Fruit fly (Drosophila melanogaster) whole organism, embryonic: ENCODE measurements around the gene CG14383.
A peak's percentile ranks its signal among the peaks of the same experiment; 100 is the strongest.

Source experiments
- Adf1 ChIP-seq: fragments of 200-800 bp; sonication (Bioruptor generic); IDR thresholded peaks from 2 replicates; pipeline ENCODE4 v1.3.6; 2022; ENCODE audit warnings: missing biosample characterization, missing genetic modification characterization
- CG10274 ChIP-seq: fragments of 200-800 bp; sonication (Bioruptor generic); optimal IDR thresholded peaks from 3 replicates; lab custom pipeline; 2017; ENCODE audit warnings: missing biosample characterization, mild to moderate bottlenecking, missing genetic modification characterization
- CG10462 ChIP-seq: fragments of 200-800 bp; sonication (Bioruptor generic); optimal IDR thresholded peaks from 2 replicates; lab custom pipeline; 2016; ENCODE audit warnings: missing biosample characterization, missing genetic modification characterization
- CG12659 ChIP-seq: fragments of 200-800 bp; sonication (Bioruptor generic); optimal IDR thresholded peaks from 3 replicates; lab custom pipeline; 2017; ENCODE audit warnings: mild to moderate bottlenecking, missing biosample characterization, missing genetic modification reagents, missing genetic modification characterization
- CG15696 ChIP-seq: fragments of 200-800 bp; sonication (Bioruptor generic); optimal IDR thresholded peaks from 2 replicates; lab custom pipeline; 2019; ENCODE audit warnings: missing biosample characterization, mild to moderate bottlenecking, missing genetic modification characterization, moderate library complexity
- CG1603 ChIP-seq: fragments of 200-800 bp; sonication (Bioruptor generic); optimal IDR thresholded peaks from 2 replicates; lab custom pipeline; 2019; ENCODE audit warnings: missing biosample characterization, mild to moderate bottlenecking, missing genetic modification characterization, moderate library complexity
- CG16863 ChIP-seq: fragments of 200-800 bp; sonication (Bioruptor generic); optimal IDR thresholded peaks from 3 replicates; lab custom pipeline; 2016; ENCODE audit warnings: missing biosample characterization, missing genetic modification characterization
- CG17328 ChIP-seq: fragments of 200-800 bp; sonication (Bioruptor generic); IDR thresholded peaks from 2 replicates; pipeline ENCODE4 v1.3.6; 2022; ENCODE audit warnings: missing biosample characterization, missing genetic modification characterization
- CG17361 ChIP-seq: fragments of 200-800 bp; sonication (Bioruptor generic); IDR thresholded peaks from 3 replicates; pipeline ENCODE4 v1.3.6; 2022; ENCODE audit warnings: missing biosample characterization, missing genetic modification characterization
- CG17802 ChIP-seq: fragments of 200-800 bp; sonication (Bioruptor generic); optimal IDR thresholded peaks from 2 replicates; lab custom pipeline; 2018; ENCODE audit warnings: missing biosample characterization, mild to moderate bottlenecking, missing genetic modification characterization, moderate library complexity
- CG2202 ChIP-seq: fragments of 200-800 bp; sonication (Bioruptor generic); optimal IDR thresholded peaks from 2 replicates; lab custom pipeline; 2018; ENCODE audit warnings: missing biosample characterization, mild to moderate bottlenecking, missing genetic modification characterization
- CG2875 ChIP-seq: fragments of 200-800 bp; sonication (Bioruptor generic); optimal IDR thresholded peaks from 2 replicates; lab custom pipeline; 2017; ENCODE audit warnings: missing biosample characterization, mild to moderate bottlenecking, missing genetic modification characterization, missing genetic modification reagents
- CG2889 ChIP-seq: fragments of 200-800 bp; sonication (Bioruptor generic); IDR thresholded peaks from 3 replicates; pipeline ENCODE4 v1.3.6; 2022; ENCODE audit warnings: missing biosample characterization, missing genetic modification characterization
- CG32772 ChIP-seq: fragments of 200-800 bp; sonication (Bioruptor generic); IDR thresholded peaks from 2 replicates; pipeline ENCODE4 v1.3.6; 2022; ENCODE audit warnings: missing biosample characterization, missing genetic modification characterization
- CG4424 ChIP-seq: fragments of 200-800 bp; sonication (Bioruptor generic); optimal IDR thresholded peaks from 3 replicates; lab custom pipeline; 2016; ENCODE audit warnings: missing biosample characterization, missing genetic modification characterization
- CG5953 ChIP-seq: fragments of 200-800 bp; sonication (Bioruptor generic); IDR thresholded peaks from 2 replicates; pipeline ENCODE4 v1.3.6; 2022; ENCODE audit warnings: missing biosample characterization, missing genetic modification characterization
- CG6254 ChIP-seq: fragments of 200-800 bp; sonication (Bioruptor generic); optimal IDR thresholded peaks from 3 replicates; lab custom pipeline; 2017; ENCODE audit warnings: mild to moderate bottlenecking, missing biosample characterization, missing genetic modification reagents, missing genetic modification characterization
- CG6854 ChIP-seq: fragments of 200-800 bp; sonication (Bioruptor generic); optimal IDR thresholded peaks from 3 replicates; lab custom pipeline; 2017; ENCODE audit warnings: missing biosample characterization, mild to moderate bottlenecking, missing genetic modification characterization
- CG7987 ChIP-seq: fragments of 200-800 bp; sonication (Bioruptor generic); optimal IDR thresholded peaks from 2 replicates; lab custom pipeline; 2018; ENCODE audit warnings: missing biosample characterization, mild to moderate bottlenecking, missing genetic modification characterization, moderate library complexity
- CG8765 ChIP-seq: fragments of 200-800 bp; sonication (Bioruptor generic); IDR thresholded peaks from 2 replicates; pipeline ENCODE4 v1.3.6; 2022; ENCODE audit warnings: missing biosample characterization, missing genetic modification characterization
- CG9437 ChIP-seq: fragments of 200-800 bp; sonication (Bioruptor generic); optimal IDR thresholded peaks from 2 replicates; lab custom pipeline; 2018; ENCODE audit warnings: missing biosample characterization, mild to moderate bottlenecking, missing genetic modification characterization
- CG9727 ChIP-seq: fragments of 200-800 bp; sonication (Bioruptor generic); optimal IDR thresholded peaks from 3 replicates; lab custom pipeline; 2017; ENCODE audit warnings: missing biosample characterization, mild to moderate bottlenecking, missing genetic modification characterization
- Camta ChIP-seq: fragments of 200-800 bp; sonication (Bioruptor generic); optimal IDR thresholded peaks from 2 replicates; lab custom pipeline; 2016; ENCODE audit warnings: missing biosample characterization, missing genetic modification characterization
- Doc3 ChIP-seq: fragments of 200-800 bp; sonication (Bioruptor generic); IDR thresholded peaks from 3 replicates; pipeline ENCODE4 v1.3.6; 2022; ENCODE audit warnings: missing biosample characterization, missing genetic modification characterization; ENCODE audit not compliant: partially characterized antibody
- E2f1 ChIP-seq: fragments of 200-800 bp; sonication (Bioruptor generic); IDR thresholded peaks from 2 replicates; pipeline ENCODE4 v1.3.6; 2022; ENCODE audit warnings: missing biosample characterization, missing genetic modification characterization
- Ets65A ChIP-seq: fragments of 200-800 bp; sonication (Bioruptor generic); peaks from one replicate; lab custom pipeline; 2016; ENCODE audit warnings: missing biosample characterization, missing genetic modification characterization
- Ets97D ChIP-seq: fragments of 200-800 bp; sonication (Bioruptor generic); optimal IDR thresholded peaks from 3 replicates; lab custom pipeline; 2016; ENCODE audit warnings: missing biosample characterization, missing genetic modification characterization
- Hmr ChIP-seq: fragments of 200-800 bp; sonication (Bioruptor generic); optimal IDR thresholded peaks from 3 replicates; lab custom pipeline; 2017; ENCODE audit warnings: mild to moderate bottlenecking, missing biosample characterization, missing genetic modification reagents, missing genetic modification characterization
- MBD-R2 ChIP-seq: fragments of 200-800 bp; sonication (Bioruptor generic); IDR thresholded peaks from 2 replicates; pipeline ENCODE4 v1.3.6; 2022; ENCODE audit warnings: missing biosample characterization, missing genetic modification characterization
- MESR4 ChIP-seq: fragments of 200-800 bp; sonication (Bioruptor generic); optimal IDR thresholded peaks from 2 replicates; lab custom pipeline; 2018; ENCODE audit warnings: missing biosample characterization, mild to moderate bottlenecking, missing genetic modification characterization, moderate library complexity
- Rfx ChIP-seq: fragments of 200-800 bp; sonication (Bioruptor generic); IDR thresholded peaks from 2 replicates; pipeline ENCODE4 v1.3.6; 2022; ENCODE audit warnings: missing biosample characterization, missing genetic modification characterization
- TFAM ChIP-seq: fragments of 200-800 bp; sonication (Bioruptor generic); optimal IDR thresholded peaks from 2 replicates; lab custom pipeline; 2017; ENCODE audit warnings: missing biosample characterization, missing genetic modification characterization, inconsistent platforms
- al ChIP-seq: fragments of 200-800 bp; sonication (Bioruptor generic); IDR thresholded peaks from 2 replicates; pipeline ENCODE4 v1.3.6; 2022; ENCODE audit warnings: missing biosample characterization, missing genetic modification characterization
- ap ChIP-seq: fragments of 200-800 bp; sonication (Bioruptor generic); IDR thresholded peaks from 2 replicates; pipeline ENCODE4 v1.3.6; 2022; ENCODE audit warnings: missing biosample characterization, missing genetic modification characterization
- caup ChIP-seq: fragments of 200-800 bp; sonication (Bioruptor generic); optimal IDR thresholded peaks from 3 replicates; lab custom pipeline; 2017; ENCODE audit warnings: missing biosample characterization, mild to moderate bottlenecking, missing genetic modification characterization, moderate library complexity; ENCODE audit not compliant: severe bottlenecking
- cg ChIP-seq: fragments of 200-800 bp; sonication (Bioruptor generic); optimal IDR thresholded peaks from 3 replicates; lab custom pipeline; 2019; ENCODE audit warnings: missing biosample characterization, mild to moderate bottlenecking, missing genetic modification characterization, moderate library complexity
- chif ChIP-seq, 2 experiments: fragments of 200-800 bp; sonication (Bioruptor generic); optimal IDR thresholded peaks; 3 replicates each; lab custom pipeline; 2016; ENCODE audit warnings: missing biosample characterization in 2 of 2, missing genetic modification characterization in 2 of 2
- dmrt99B ChIP-seq: fragments of 200-800 bp; sonication (Bioruptor generic); optimal IDR thresholded peaks from 2 replicates; lab custom pipeline; 2018; ENCODE audit warnings: missing biosample characterization, mild to moderate bottlenecking, missing genetic modification characterization, moderate library complexity
- dysf ChIP-seq: fragments of 200-800 bp; sonication (Bioruptor generic); IDR thresholded peaks from 3 replicates; pipeline ENCODE4 v1.3.6; 2022; ENCODE audit warnings: missing biosample characterization, missing genetic modification characterization
- gfzf ChIP-seq: fragments of 200-800 bp; sonication (Bioruptor generic); optimal IDR thresholded peaks from 2 replicates; lab custom pipeline; 2016; ENCODE audit warnings: missing biosample characterization, mild to moderate bottlenecking, missing genetic modification characterization, moderate library complexity
- pros ChIP-seq: fragments of 200-800 bp; sonication (Bioruptor generic); optimal IDR thresholded peaks from 3 replicates; lab custom pipeline; 2019; ENCODE audit warnings: missing biosample characterization, mild to moderate bottlenecking, missing genetic modification characterization, moderate library complexity
- psq ChIP-seq: fragments of 200-800 bp; sonication (Bioruptor generic); optimal IDR thresholded peaks from 2 replicates; lab custom pipeline; 2017; ENCODE audit warnings: missing biosample characterization, missing genetic modification characterization
- schlank ChIP-seq: fragments of 200-800 bp; sonication (Bioruptor generic); optimal IDR thresholded peaks from 2 replicates; lab custom pipeline; 2018; ENCODE audit warnings: missing biosample characterization, mild to moderate bottlenecking, missing genetic modification characterization
- sd ChIP-seq: fragments of 200-800 bp; sonication (Bioruptor generic); optimal IDR thresholded peaks from 3 replicates; lab custom pipeline; 2018; ENCODE audit warnings: missing biosample characterization, mild to moderate bottlenecking, missing genetic modification characterization, moderate library complexity
- slou ChIP-seq: fragments of 200-800 bp; sonication (Bioruptor generic); optimal IDR thresholded peaks from 3 replicates; lab custom pipeline; 2016; ENCODE audit warnings: missing biosample characterization, missing genetic modification characterization
- sna ChIP-seq: fragments of 200-800 bp; sonication (Bioruptor generic); IDR thresholded peaks from 2 replicates; pipeline ENCODE4 v1.3.6; 2022; ENCODE audit warnings: missing biosample characterization, missing genetic modification characterization; ENCODE audit not compliant: partially characterized antibody
- so ChIP-seq: fragments of 200-800 bp; sonication (Bioruptor generic); IDR thresholded peaks from 3 replicates; pipeline ENCODE4 v1.3.6; 2022; ENCODE audit warnings: missing biosample characterization, missing genetic modification characterization
- toy ChIP-seq: fragments of 200-800 bp; sonication (Bioruptor generic); IDR thresholded peaks from 2 replicates; pipeline ENCODE4 v1.3.6; 2022; ENCODE audit warnings: missing biosample characterization, missing genetic modification characterization
- wdn ChIP-seq: fragments of 200-800 bp; sonication (Bioruptor generic); IDR thresholded peaks from 2 replicates; pipeline ENCODE4 v1.3.6; 2022; ENCODE audit warnings: missing biosample characterization, missing genetic modification characterization

The CG14383 gene

DNA sequence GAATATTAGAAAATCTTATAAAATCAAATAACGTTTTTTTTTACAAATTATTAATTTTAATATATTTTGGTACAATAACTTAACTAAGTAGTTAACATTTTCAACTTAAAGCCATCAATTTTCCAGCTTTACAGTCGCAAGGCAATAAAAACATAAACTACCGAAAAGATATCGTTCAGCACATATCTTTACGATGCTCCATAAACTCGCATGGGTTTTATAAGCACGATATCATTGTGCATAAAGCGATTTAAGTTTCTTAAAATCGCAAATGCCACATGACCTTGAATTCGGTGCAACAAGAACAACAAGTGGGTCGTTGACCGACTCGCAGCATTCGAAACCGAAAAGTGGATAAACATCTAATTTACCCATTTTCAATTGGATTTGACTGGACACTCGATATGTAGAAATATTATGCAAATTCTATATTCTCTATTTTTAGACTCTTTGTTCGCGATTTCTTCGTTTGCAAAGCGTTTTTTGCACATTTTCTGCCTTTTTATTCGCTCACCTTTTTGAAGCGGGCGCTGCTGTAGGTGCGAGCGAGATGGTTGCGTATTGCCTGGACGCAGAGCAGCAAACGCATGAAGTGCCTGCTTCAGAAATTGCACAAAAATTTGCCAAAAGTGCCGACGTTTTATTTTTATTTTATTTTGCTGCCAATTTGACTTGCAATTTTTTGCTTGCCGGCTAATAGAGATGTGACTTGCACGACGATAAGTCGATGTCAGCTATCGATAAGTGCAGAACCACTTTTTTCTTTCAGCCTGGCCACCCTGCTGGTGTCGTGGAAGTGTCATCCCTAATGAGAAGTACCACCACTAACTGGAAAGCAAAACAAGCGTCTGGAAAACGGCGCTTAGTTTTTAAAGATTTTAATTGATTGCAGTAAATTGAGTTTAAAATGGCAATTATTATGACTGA, 27.1 kb downstream of the CG14383 start, which contains the start of gene Spc25 (continued):
- TF ChIP-seq CG7987 (GFP tag; lab: Kevin White, UChicago) (no peak), CG10462 (GFP tag; lab: Kevin White, UChicago) (no peak), chif (GFP tag; optimal IDR thresholded peaks at IDR 0.05; lab: Kevin White, UChicago) (peak in 1 of 2 experiments; percentile 56), Ets97D (GFP tag; lab: Kevin White, UChicago) (peak; percentile 86), schlank (tag; lab: Kevin White, UChicago) (no peak), sd (tag; lab: Kevin White, UChicago) (no peak), Doc3 (GFP tag; lab: Robert Waterston, UW) (peak; percentile 88), al (GFP tag; lab: Robert Waterston, UW) (peak; percentile 46; the same call in 1 of the 2 replicates), dmrt99B (tag; lab: Kevin White, UChicago) (no peak), CG10274 (GFP tag; lab: Kevin White, UChicago) (no peak), Rfx (GFP tag; lab: Robert Waterston, UW) (peak; percentile 75; the same call in 1 of the 2 replicates), CG12659 (GFP tag; lab: Kevin White, UChicago) (peak; percentile 45), ap (no peak), CG8765 (no peak), TFAM (GFP tag; lab: Kevin White, UChicago) (no peak), CG2875 (no peak), MESR4 (GFP tag; lab: Kevin White, UChicago) (peak; percentile 36), E2f1 (GFP tag; lab: Robert Waterston, UW) (no peak), CG1603 (tag; lab: Kevin White, UChicago) (peak; percentile 72), toy (GFP tag; lab: Robert Waterston, UW) (no peak), CG5953 (no peak), CG17328 (GFP tag; lab: Robert Waterston, UW) (0 out of 2 replicates have a peak, but pooled peaks have one; percentile 28), CG4424 (GFP tag; lab: Kevin White, UChicago) (peak; percentile 32), cg (GFP tag; lab: Kevin White, UChicago) (no peak), CG32772 (GFP tag; lab: Robert Waterston, UW) (peak; percentile 73), CG2889 (no peak), CG17802 (no peak), CG2202 (tag; lab: Kevin White, UChicago) (no peak), Adf1 (GFP tag; lab: Robert Waterston, UW) (no peak), CG9437 (GFP tag; lab: Kevin White, UChicago) (no peak), pros (no peak), CG17361 (GFP tag; lab: Robert Waterston, UW) (no peak), CG16863 (GFP tag; lab: Kevin White, UChicago) (peak; percentile 52), Camta (GFP tag; lab: Kevin White, UChicago) (peak; percentile 42), caup (no peak), CG15696 (tag; lab: Kevin White, UChicago) (peak; percentile 7), wdn (GFP tag; lab: Robert Waterston, UW) (no peak), dysf (GFP tag; lab: Robert Waterston, UW) (no peak), MBD-R2 (GFP tag; lab: Robert Waterston, UW) (peak; percentile 90), Hmr (no peak), CG6854 (no peak), sna (peak; percentile 92), psq (GFP tag; lab: Kevin White, UChicago) (peak; percentile 4), Ets65A (GFP tag; lab: Kevin White, UChicago) (peak; percentile 95), CG9727 (GFP tag; lab: Kevin White, UChicago) (no peak), gfzf (GFP tag; lab: Kevin White, UChicago) (peak; percentile 33), slou (GFP tag; lab: Kevin White, UChicago) (peak; percentile 36), so (no peak), CG6254 (GFP tag; lab: Kevin White, UChicago) (no peak)
